Worm (Caenorhabditis elegans) whole organism, young adult: ENCODE results near the gene C30G12.6.

Source experiments
- B0336.3 ChIP-seq: fragments of 200-800 bp; sonication (Bioruptor generic); IDR thresholded peaks from 2 replicates; pipeline ENCODE4 v1.3.6; 2022; ENCODE audit warnings: missing genetic modification characterization, missing compliant biosample characterization
- D2030.7 ChIP-seq: fragments of 200-800 bp; sonication (Bioruptor generic); IDR thresholded peaks from 2 replicates; pipeline ENCODE4 v1.3.6; 2022; ENCODE audit warnings: missing genetic modification reagents, missing genetic modification characterization, missing compliant biosample characterization
- F33H1.4 ChIP-seq: fragments of 200-800 bp; sonication (Bioruptor generic); IDR thresholded peaks from 2 replicates; pipeline ENCODE4 v1.3.6; 2022; ENCODE audit warnings: missing genetic modification reagents, missing genetic modification characterization, missing compliant biosample characterization
- F39B2.1 ChIP-seq: fragments of 200-800 bp; sonication (Bioruptor generic); IDR thresholded peaks from 2 replicates; pipeline ENCODE4 v1.3.6; 2022; ENCODE audit warnings: missing genetic modification reagents, missing genetic modification characterization, missing compliant biosample characterization
- F55B11.4 ChIP-seq: sonication (generic microtip); optimal IDR thresholded peaks from 2 replicates; lab custom pipeline; 2016; ENCODE audit warnings: missing compliant biosample characterization, missing genetic modification characterization, borderline replicate concordance; ENCODE audit not compliant: insufficient read depth
- F57C9.4 ChIP-seq: sonication (generic microtip); optimal IDR thresholded peaks from 2 replicates; lab custom pipeline; 2017; ENCODE audit warnings: mild to moderate bottlenecking, missing genetic modification characterization, missing compliant biosample characterization
- Y53G8AR.9 ChIP-seq: fragments of 200-800 bp; sonication (Bioruptor generic); conservative IDR thresholded peaks from 2 replicates; pipeline ENCODE4 v1.3.6; 2022; ENCODE audit warnings: missing genetic modification reagents, missing genetic modification characterization, missing compliant biosample characterization
- Y79H2A.3 ChIP-seq: fragments of 200-800 bp; sonication (Bioruptor generic); conservative IDR thresholded peaks from 2 replicates; pipeline ENCODE4 v1.3.6; 2022; ENCODE audit warnings: missing genetic modification reagents, missing genetic modification characterization, missing compliant biosample characterization
- ZK185.1 ChIP-seq: sonication (generic microtip); optimal IDR thresholded peaks from 2 replicates; lab custom pipeline; 2016; ENCODE audit warnings: mild to moderate bottlenecking, missing genetic modification characterization, missing compliant biosample characterization; ENCODE audit not compliant: poor library complexity, severe bottlenecking
- ama-1 ChIP-seq, 3 experiments: fragments of 150-350 bp in 1 of 3; sonication (generic microtip) in 2 of 3; optimal IDR thresholded peaks; 2 replicates each; lab custom pipeline; 2014 to 2018; ENCODE audit warnings: missing biosample characterization in 2 of 3, missing genetic modification characterization in 2 of 3, missing genetic modification reagents in 2 of 3
- aptf-3 ChIP-seq: fragments of 200-800 bp; sonication (Bioruptor generic); IDR thresholded peaks from 2 replicates; pipeline ENCODE4 v1.3.6; 2022; ENCODE audit warnings: missing genetic modification characterization, missing compliant biosample characterization
- atf-7 ChIP-seq: sonication (generic microtip); optimal IDR thresholded peaks from 2 replicates; lab custom pipeline; 2017; ENCODE audit warnings: mild to moderate bottlenecking, missing genetic modification characterization, missing compliant biosample characterization
- athp-1 ChIP-seq: sonication (generic microtip); optimal IDR thresholded peaks from 2 replicates; lab custom pipeline; 2017; ENCODE audit warnings: mild to moderate bottlenecking, missing genetic modification characterization, missing compliant biosample characterization
- ccch-3 ChIP-seq: fragments of 200-800 bp; sonication (Bioruptor generic); optimal IDR thresholded peaks from 2 replicates; lab custom pipeline; 2018; ENCODE audit warnings: mild to moderate bottlenecking, missing genetic modification characterization, missing compliant biosample characterization
- cebp-1 ChIP-seq, 2 experiments: fragments of 200-800 bp in 1 of 2; sonication (Bioruptor generic) in 1 of 2; sonication (generic microtip) in 1 of 2; IDR thresholded peaks in 1 of 2; optimal IDR thresholded peaks in 1 of 2; 2 replicates each; pipeline versions ENCODE4 v1.3.6 to Lab custom; 2017 to 2022; ENCODE audit warnings: missing compliant biosample characterization in 2 of 2, missing genetic modification characterization in 2 of 2, mild to moderate bottlenecking in 1 of 2, missing genetic modification reagents in 1 of 2, moderate library complexity in 1 of 2
- cebp-2 ChIP-seq: fragments of 200-800 bp; sonication (Bioruptor generic); IDR thresholded peaks from 2 replicates; pipeline ENCODE4 v1.3.6; 2022; ENCODE audit warnings: missing genetic modification characterization, missing compliant biosample characterization
- ceh-100 ChIP-seq: fragments of 200-800 bp; sonication (Bioruptor generic); IDR thresholded peaks from 2 replicates; pipeline ENCODE4 v1.3.6; 2022; ENCODE audit warnings: missing genetic modification reagents, missing genetic modification characterization, missing compliant biosample characterization
- ceh-58 ChIP-seq: fragments of 200-800 bp; sonication (Bioruptor generic); IDR thresholded peaks from 2 replicates; pipeline ENCODE4 v1.3.6; 2022; ENCODE audit warnings: missing genetic modification characterization, missing compliant biosample characterization
- dox-1 ChIP-seq: fragments of 200-800 bp; sonication (Bioruptor generic); IDR thresholded peaks from 2 replicates; pipeline ENCODE4 v1.3.6; 2022; ENCODE audit warnings: missing genetic modification reagents, missing genetic modification characterization, missing compliant biosample characterization
- egl-18 ChIP-seq: fragments of 200-800 bp; sonication (Bioruptor generic); IDR thresholded peaks from 2 replicates; pipeline ENCODE4 v1.3.6; 2022; ENCODE audit warnings: missing genetic modification reagents, missing genetic modification characterization, missing compliant biosample characterization
- egl-44 ChIP-seq: fragments of 200-800 bp; sonication (Bioruptor generic); IDR thresholded peaks from 2 replicates; pipeline ENCODE4 v1.3.6; 2022; ENCODE audit warnings: missing genetic modification reagents, missing genetic modification characterization, missing compliant biosample characterization
- egrh-3 ChIP-seq: fragments of 200-800 bp; sonication (Bioruptor generic); IDR thresholded peaks from 2 replicates; pipeline ENCODE4 v1.3.6; 2022; ENCODE audit warnings: missing genetic modification reagents, missing genetic modification characterization, missing compliant biosample characterization
- ets-4 ChIP-seq: fragments of 200-800 bp; sonication (Bioruptor generic); optimal IDR thresholded peaks from 2 replicates; lab custom pipeline; 2018; ENCODE audit warnings: mild to moderate bottlenecking, missing genetic modification characterization, missing compliant biosample characterization
- hmg-1.2 ChIP-seq: fragments of 200-800 bp; sonication (Bioruptor generic); IDR thresholded peaks from 2 replicates; pipeline ENCODE4 v1.3.6; 2022; ENCODE audit warnings: missing genetic modification reagents, missing genetic modification characterization, missing compliant biosample characterization
- hsf-1 ChIP-seq: fragments of 200-800 bp; sonication (Bioruptor generic); IDR thresholded peaks from 2 replicates; pipeline ENCODE4 v1.3.6; 2022; ENCODE audit warnings: missing genetic modification reagents, missing genetic modification characterization, missing compliant biosample characterization
- lag-1 ChIP-seq: fragments of 200-800 bp; sonication (Bioruptor generic); IDR thresholded peaks from 2 replicates; pipeline ENCODE4 v1.3.6; 2022; ENCODE audit warnings: missing genetic modification reagents, missing genetic modification characterization, missing compliant biosample characterization
- let-526 ChIP-seq: fragments of 200-800 bp; sonication (Bioruptor generic); IDR thresholded peaks from 2 replicates; pipeline ENCODE4 v1.3.6; 2022; ENCODE audit warnings: missing genetic modification reagents, missing genetic modification characterization, missing compliant biosample characterization
- madf-6 ChIP-seq: fragments of 200-800 bp; sonication (Bioruptor generic); IDR thresholded peaks from 2 replicates; pipeline ENCODE4 v1.3.6; 2022; ENCODE audit warnings: missing genetic modification reagents, missing genetic modification characterization, missing compliant biosample characterization
- mcd-1 ChIP-seq: fragments of 200-800 bp; sonication (Bioruptor generic); IDR thresholded peaks from 2 replicates; pipeline ENCODE4 v1.3.6; 2022; ENCODE audit warnings: missing genetic modification reagents, missing genetic modification characterization, missing compliant biosample characterization
- mes-4 ChIP-seq: sonication (generic microtip); optimal IDR thresholded peaks from 2 replicates; lab custom pipeline; 2016; ENCODE audit warnings: missing genotype, missing genetic modification characterization, missing compliant biosample characterization
- nfya-1 ChIP-seq: sonication (generic microtip); optimal IDR thresholded peaks from 2 replicates; lab custom pipeline; 2017; ENCODE audit warnings: antibody characterized with exemption, missing compliant biosample characterization, missing genetic modification characterization, borderline replicate concordance; ENCODE audit not compliant: insufficient read depth
- nfyb-1 ChIP-seq: fragments of 200-800 bp; sonication (Bioruptor generic); IDR thresholded peaks from 2 replicates; pipeline ENCODE4 v1.3.6; 2022; ENCODE audit warnings: missing genetic modification reagents, missing genetic modification characterization, missing compliant biosample characterization
- nhr-120 ChIP-seq: fragments of 200-800 bp; sonication (Bioruptor generic); IDR thresholded peaks from 2 replicates; pipeline ENCODE4 v1.3.6; 2022; ENCODE audit warnings: missing genetic modification characterization, missing compliant biosample characterization
- nhr-179 ChIP-seq: sonication (generic microtip); optimal IDR thresholded peaks from 2 replicates; lab custom pipeline; 2016; ENCODE audit warnings: mild to moderate bottlenecking, missing genetic modification characterization, missing compliant biosample characterization
- nhr-27 ChIP-seq: fragments of 200-800 bp; sonication (Bioruptor generic); optimal IDR thresholded peaks from 2 replicates; lab custom pipeline; 2018; ENCODE audit warnings: mild to moderate bottlenecking, missing genetic modification characterization, moderate library complexity, missing compliant biosample characterization
- rec-8 ChIP-seq, 2 experiments: sonication (generic microtip); optimal IDR thresholded peaks; 2 replicates each; lab custom pipeline; 2016; ENCODE audit warnings: mild to moderate bottlenecking in 2 of 2, missing genetic modification characterization in 2 of 2, missing genetic modification reagents in 2 of 2, missing genotype in 2 of 2, missing biosample characterization in 1 of 2, missing compliant biosample characterization in 1 of 2, moderate library complexity in 1 of 2
- snpc-1.1 ChIP-seq: sonication (generic microtip); optimal IDR thresholded peaks from 2 replicates; lab custom pipeline; 2017; ENCODE audit warnings: missing genetic modification characterization, mild to moderate bottlenecking, missing compliant biosample characterization, antibody characterized with exemption, moderate library complexity, missing genotype, missing genetic modification reagents; ENCODE audit not compliant: insufficient read depth
- snpc-4 ChIP-seq, 5 experiments: fragments of 150-350 bp in 1 of 5; sonication (generic microtip) in 4 of 5; optimal IDR thresholded peaks; 2 replicates each; lab custom pipeline; 2014 to 2018; ENCODE audit warnings: missing genetic modification characterization in 5 of 5, missing biosample characterization in 3 of 5, antibody characterized with exemption in 2 of 5, mild to moderate bottlenecking in 2 of 5, missing compliant biosample characterization in 2 of 5, missing genotype in 2 of 5, moderate library complexity in 2 of 5, missing genetic modification reagents in 1 of 5
- tbp1 ChIP-seq: fragments of 200-800 bp; sonication (Bioruptor generic); optimal IDR thresholded peaks from 2 replicates; lab custom pipeline; 2018; ENCODE audit warnings: mild to moderate bottlenecking, missing genetic modification characterization, missing compliant biosample characterization
- unc-62 ChIP-seq: fragments of 150-350 bp; optimal IDR thresholded peaks from 2 replicates; lab custom pipeline; 2014; ENCODE audit warnings: missing biosample characterization, missing genetic modification reagents, missing genetic modification characterization
- xnd-1 ChIP-seq: sonication (generic microtip); optimal IDR thresholded peaks from 2 replicates; lab custom pipeline; 2016; ENCODE audit warnings: missing genotype, missing genetic modification reagents, missing genetic modification characterization, missing compliant biosample characterization
- zim-3 ChIP-seq: sonication (generic microtip); optimal IDR thresholded peaks from 2 replicates; lab custom pipeline; 2017; ENCODE audit warnings: mild to moderate bottlenecking, missing genetic modification characterization, moderate library complexity, missing compliant biosample characterization
- ztf-18 ChIP-seq: sonication (generic microtip); optimal IDR thresholded peaks from 2 replicates; lab custom pipeline; 2016; ENCODE audit warnings: missing genotype, mild to moderate bottlenecking, missing genetic modification characterization, missing compliant biosample characterization

The C30G12.6 gene

ce11 chrII:7301670-7302151 lies 5.9 kb upstream of the C30G12.6 start, which contains the start of gene cul-4 (continued):
- TF ChIP-seq ccch-3 (GFP tag; lab: Kevin White, UChicago) (no peak), ceh-100 (GFP tag; lab: Robert Waterston, UW) (peak; percentile 74), B0336.3 (GFP tag; lab: Robert Waterston, UW) (peak; percentile 88), F57C9.4 (tag; lab: Kevin White, UChicago) (no peak), cebp-2 (GFP tag; lab: Robert Waterston, UW) (no peak), ceh-58 (GFP tag; lab: Robert Waterston, UW) (no peak), athp-1 (no peak), let-526 (GFP tag; lab: Robert Waterston, UW) (no peak), snpc-4 (GFP tag; optimal IDR thresholded peaks at IDR 0.05; lab: Kevin White, UChicago) (peak; percentile 36), snpc-4 (tag; optimal IDR thresholded peaks at IDR 0.05; lab: Kevin White, UChicago) (peak in 3 of 4 experiments; percentile 64 to 79 (median 70)), F55B11.4 (no peak), lag-1 (GFP tag; lab: Robert Waterston, UW) (no peak), Y53G8AR.9 (GFP tag; lab: Robert Waterston, UW) (peak; percentile 65; the same call in 1 of the 2 replicates), mes-4 (tag; lab: Kevin White, UChicago) (no peak), unc-62 (no peak), tbp1 (GFP tag; lab: Kevin White, UChicago) (peak; percentile 68), aptf-3 (GFP tag; lab: Robert Waterston, UW) (no peak), nfyb-1 (peak; percentile 69), egl-18 (GFP tag; lab: Robert Waterston, UW) (no peak), cebp-1 (GFP tag; IDR thresholded peaks at IDR 0.05; lab: Robert Waterston, UW) (no peak), cebp-1 (tag; optimal IDR thresholded peaks at IDR 0.05; lab: Kevin White, UChicago) (no peak), nhr-179 (tag; lab: Kevin White, UChicago) (no peak), zim-3 (tag; lab: Kevin White, UChicago) (no peak), dox-1 (peak; percentile 90), Y79H2A.3 (GFP tag; lab: Robert Waterston, UW) (0 out of 2 replicates have a peak, but pooled peaks have one; percentile 16), ama-1 (optimal IDR thresholded peaks at IDR 0.05; lab: Kevin White, UChicago) (no peak), ama-1 (GFP tag; optimal IDR thresholded peaks at IDR 0.05; lab: Kevin White, UChicago) (no peak), hsf-1 (peak; percentile 71), nfya-1 (tag; lab: Kevin White, UChicago) (no peak), mcd-1 (GFP tag; lab: Robert Waterston, UW) (peak; percentile 86), hmg-1.2 (GFP tag; lab: Robert Waterston, UW) (peak; percentile 85)
- TF ChIP-seq, all 124 proteins: peak for 49

- TF ChIP-seq mes-4 (tag; lab: Kevin White, UChicago) (no peak), nhr-179 (tag; lab: Kevin White, UChicago) (no peak), ZK185.1 (tag; lab: Kevin White, UChicago) (no peak), egrh-3 (GFP tag; lab: Robert Waterston, UW) (no peak), cebp-1 (GFP tag; IDR thresholded peaks at IDR 0.05; lab: Robert Waterston, UW) (no peak), cebp-1 (tag; optimal IDR thresholded peaks at IDR 0.05; lab: Kevin White, UChicago) (no peak), nhr-27 (tag; lab: Kevin White, UChicago) (no peak), madf-6 (GFP tag; lab: Robert Waterston, UW) (no peak)
Measured at ce11 chrII:7299042-7299441, 3.2 kb upstream of the C30G12.6 start, which contains the start of gene C30G12.1. Gene C30G12.1, plus strand, starts transcription at chrII:7299342.

ce11 chrII:7298197-7298682 lies 2.4 kb upstream of the C30G12.6 start, which contains the start of gene puf-8:
Gene puf-8, minus strand, starts transcription at chrII:7298247.
- TF ChIP-seq ztf-18 (peak; percentile 37), D2030.7 (GFP tag; lab: Robert Waterston, UW) (no peak), snpc-1.1 (tag; lab: Kevin White, UChicago) (no peak), F39B2.1 (GFP tag; lab: Robert Waterston, UW) (no peak), madf-6 (GFP tag; lab: Robert Waterston, UW) (peak; percentile 37), rec-8 (tag; optimal IDR thresholded peaks at IDR 0.05; lab: Kevin White, UChicago) (no peak), xnd-1 (tag; lab: Kevin White, UChicago) (peak; percentile 29), F33H1.4 (GFP tag; lab: Robert Waterston, UW) (peak; percentile 71), ets-4 (GFP tag; lab: Kevin White, UChicago) (no peak), ccch-3 (GFP tag; lab: Kevin White, UChicago) (no peak), egl-44 (GFP tag; lab: Robert Waterston, UW) (no peak), nhr-120 (GFP tag; lab: Robert Waterston, UW) (no peak), atf-7 (tag; lab: Kevin White, UChicago) (no peak), nhr-27 (tag; lab: Kevin White, UChicago) (no peak), mes-4 (tag; lab: Kevin White, UChicago) (no peak)
